Fruit fly (Drosophila melanogaster) whole organism, larva: ENCODE data around the gene CG31097.

Source experiments
- noc ChIP-seq: fragments of 200-800 bp; sonication (Bioruptor generic); optimal IDR thresholded peaks from 3 replicates; lab custom pipeline; 2019; ENCODE audit warnings: missing biosample characterization, mild to moderate bottlenecking, missing genetic modification characterization, moderate library complexity

CG31097 gene

DNA sequence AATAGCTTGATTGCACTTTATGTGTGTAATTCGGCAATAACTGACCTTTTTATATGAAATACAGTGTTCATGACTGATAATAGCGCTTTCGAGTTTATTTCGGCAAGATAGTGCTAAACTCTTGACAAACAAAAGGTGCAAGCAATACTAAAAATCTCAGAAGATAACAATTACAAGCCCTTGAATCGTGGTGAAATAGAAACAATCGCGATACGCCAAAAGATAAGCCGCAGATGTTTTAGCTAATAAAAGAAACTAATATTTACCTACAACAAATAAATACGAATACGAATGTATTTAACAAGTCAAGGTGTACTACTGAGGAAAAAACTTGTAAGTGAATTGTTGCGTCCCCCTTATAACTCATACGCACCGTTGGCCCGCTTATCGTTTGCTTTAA, 22.3 kb downstream of the CG31097 start:
- peak; percentile 48 for TF ChIP-seq noc (tag; lab: Kevin White, UChicago)

DNA sequence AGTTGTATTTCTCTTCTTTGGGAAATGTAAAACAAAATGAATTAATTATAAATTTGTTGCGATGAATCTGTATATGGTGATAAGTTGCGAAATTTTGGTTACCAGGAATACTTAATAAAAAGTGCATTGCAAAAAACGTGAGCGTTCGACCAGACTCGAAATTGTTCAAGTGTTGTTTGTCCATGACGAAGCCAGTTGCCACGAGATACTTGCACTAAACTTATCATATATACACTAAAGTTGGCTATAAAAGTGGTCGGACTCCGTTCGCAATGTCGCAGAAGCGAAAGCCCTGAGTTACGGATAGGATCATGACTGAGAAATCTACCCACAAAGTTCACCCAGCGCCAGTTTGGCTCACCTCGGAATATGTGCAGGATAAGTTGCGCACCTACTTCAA, 24.0 kb downstream of the CG31097 start, which contains the start of gene CG11878:
CG11878 (plus strand) TSS at position 301 of the 400 bp plus-strand sequence.
- TF ChIP-seq noc (tag; lab: Kevin White, UChicago): no peak

DNA sequence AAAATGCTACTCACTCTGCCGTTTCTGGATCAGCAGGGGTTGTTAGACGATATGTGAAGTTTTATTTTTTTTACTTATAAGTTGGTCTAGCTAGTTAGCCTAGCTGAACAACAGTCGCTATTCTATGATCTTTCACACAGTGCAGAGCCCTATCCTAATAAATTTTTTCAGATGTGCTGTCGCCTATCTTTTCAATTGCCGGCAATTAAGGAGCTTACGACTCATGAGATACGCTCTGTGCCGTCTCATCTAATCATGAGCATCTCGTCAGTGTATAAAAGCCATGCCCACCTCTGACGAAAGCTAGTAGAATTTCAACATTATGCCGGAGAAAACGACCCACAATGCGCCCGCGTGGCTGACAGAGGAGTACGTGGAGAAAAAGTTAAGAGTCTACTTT, 27.7 kb downstream of the CG31097 start, which contains the start of the genes CG11889 and CG11891:
CG11889 (plus strand) TSS at position 301 of the 400 bp plus-strand sequence.
CG11891 (plus strand) TSS at position 301 of the 400 bp plus-strand sequence.
- TF ChIP-seq noc (tag; lab: Kevin White, UChicago): peak; percentile 9

DNA sequence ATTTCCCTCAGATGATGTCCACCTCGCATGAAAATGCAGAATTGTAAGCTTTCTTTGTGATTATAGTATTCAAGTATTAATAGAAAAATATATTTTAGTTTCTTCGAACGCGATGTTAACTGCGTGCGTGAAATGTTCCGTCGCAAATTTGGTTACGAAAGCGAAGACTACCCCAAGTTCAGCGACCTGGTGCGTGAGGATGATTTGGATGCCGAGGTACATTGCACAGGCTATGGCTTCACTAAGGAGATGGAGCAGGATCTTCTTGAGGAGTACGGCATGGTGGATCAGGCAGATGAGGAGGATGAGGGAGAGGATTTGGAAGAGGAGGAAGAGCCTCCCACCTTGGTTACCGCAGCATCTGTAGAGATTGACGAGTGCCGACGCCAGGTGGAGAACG, 30.8 kb downstream of the CG31097 start:
- no peak for TF ChIP-seq noc (tag; lab: Kevin White, UChicago)

DNA sequence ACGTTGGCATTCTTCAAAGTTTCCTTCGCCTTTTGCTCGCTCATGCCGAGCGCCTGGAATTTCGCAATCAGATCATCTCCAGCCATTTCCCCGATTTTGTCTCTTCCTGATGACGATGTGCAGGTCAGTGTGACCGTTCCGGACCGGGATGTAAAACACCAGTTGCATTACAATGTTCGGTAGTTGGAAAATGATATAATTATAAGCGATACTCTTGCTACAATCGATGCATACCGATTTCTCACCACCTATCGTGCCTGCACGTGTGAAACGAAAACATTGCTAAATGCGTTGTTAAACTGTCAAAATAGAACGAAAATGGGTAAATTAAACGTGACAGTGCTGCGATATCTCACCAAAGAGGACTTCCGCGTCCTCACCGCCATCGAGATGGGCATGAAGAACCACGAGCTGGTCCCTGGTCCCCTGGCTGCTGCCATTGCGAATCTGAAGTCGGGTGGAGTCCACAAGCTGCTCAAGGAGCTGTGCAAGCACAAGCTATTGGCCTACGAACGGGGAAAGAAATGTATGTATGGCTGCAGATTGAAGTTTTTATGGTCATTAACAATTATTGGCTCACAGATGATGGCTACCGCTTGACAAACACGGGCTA, 31.9 kb downstream of the CG31097 start, which contains the start of the genes GlnRS and RIOK2:
GlnRS (minus strand) TSS at position 133 of the 613 bp plus-strand sequence.
RIOK2 (plus strand) TSS at position 256 of the 613 bp plus-strand sequence.
- peak; percentile 5 for TF ChIP-seq noc (tag; lab: Kevin White, UChicago)

DNA sequence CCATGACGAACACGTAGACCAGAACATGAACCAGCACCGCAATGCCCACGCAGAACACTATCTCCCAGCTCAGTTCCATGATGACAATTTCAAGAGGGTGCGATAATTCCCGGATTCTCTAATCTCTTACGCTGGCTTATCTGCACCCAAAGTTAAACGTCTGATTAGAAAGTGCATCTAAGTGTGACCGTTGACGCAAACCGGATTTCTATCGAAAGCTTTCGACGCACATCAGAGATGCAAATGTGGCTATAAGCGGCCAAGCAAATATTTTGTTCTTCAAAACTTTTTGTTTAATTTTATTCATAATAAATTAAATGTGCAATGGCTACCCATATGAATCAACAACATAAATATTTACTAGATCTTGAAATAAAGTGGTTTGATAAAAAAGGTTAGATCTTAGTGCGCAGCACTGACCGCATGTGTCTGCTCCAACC, 35.2 kb downstream of the CG31097 start, which contains the start of the genes Kdsr and CG11858:
Kdsr (minus strand) TSS at position 177 of the 440 bp plus-strand sequence.
CG11858 (plus strand) TSS at position 420 of the 440 bp plus-strand sequence.
- peak; percentile 79 for TF ChIP-seq noc (tag; lab: Kevin White, UChicago)

DNA sequence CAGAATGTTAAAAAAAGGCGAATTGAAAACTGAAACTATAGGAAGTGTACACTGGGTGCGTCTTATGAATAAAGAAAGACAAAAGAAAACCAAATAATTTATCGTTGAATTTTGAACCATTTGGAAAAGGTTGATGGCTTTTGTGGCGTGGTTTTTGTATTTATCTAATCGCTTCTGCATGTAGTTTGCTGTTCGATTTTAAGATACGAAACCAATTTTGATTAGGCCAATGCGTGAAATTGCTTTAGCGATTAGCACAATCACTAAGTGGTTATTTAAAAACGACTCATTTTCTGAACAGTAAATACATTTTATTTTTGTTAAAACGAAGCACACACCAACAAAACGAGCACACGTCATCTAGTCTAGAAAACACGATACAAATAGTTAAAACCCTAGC, 36.9 kb downstream of the CG31097 start:
- TF ChIP-seq noc (tag; lab: Kevin White, UChicago): no peak

DNA sequence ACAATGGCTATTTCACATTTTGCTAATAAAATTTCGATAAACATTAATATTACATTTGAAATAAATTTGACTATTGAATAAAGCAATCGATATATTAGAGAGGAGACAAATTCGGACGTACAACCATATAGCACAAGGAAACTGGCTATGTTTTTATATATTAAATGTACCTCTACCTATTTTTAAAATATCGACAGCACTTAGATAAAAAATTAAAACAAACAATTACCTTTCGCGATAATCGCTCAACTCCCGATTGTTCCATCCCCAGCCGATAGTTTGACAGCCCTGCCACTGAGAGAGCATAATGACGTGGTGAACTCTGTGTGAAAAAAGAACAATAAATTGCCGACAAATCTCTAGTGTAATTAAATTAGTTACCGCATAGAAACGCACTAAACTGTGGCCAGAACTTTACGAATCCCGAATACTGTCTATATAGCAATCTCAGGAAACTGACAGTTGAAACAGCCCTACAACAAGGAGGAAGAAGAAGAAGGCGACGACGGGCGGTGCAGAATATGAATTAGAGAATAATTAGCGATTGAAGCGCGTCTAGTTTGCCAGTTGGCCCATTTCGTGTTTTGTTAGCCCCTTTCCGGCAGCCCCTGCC, 38.8 kb downstream of the CG31097 start, which contains the start of gene CG11857:
CG11857 (plus strand) TSS at position 271 of the 613 bp plus-strand sequence.
- peak; percentile 95 for TF ChIP-seq noc (tag; lab: Kevin White, UChicago)

DNA sequence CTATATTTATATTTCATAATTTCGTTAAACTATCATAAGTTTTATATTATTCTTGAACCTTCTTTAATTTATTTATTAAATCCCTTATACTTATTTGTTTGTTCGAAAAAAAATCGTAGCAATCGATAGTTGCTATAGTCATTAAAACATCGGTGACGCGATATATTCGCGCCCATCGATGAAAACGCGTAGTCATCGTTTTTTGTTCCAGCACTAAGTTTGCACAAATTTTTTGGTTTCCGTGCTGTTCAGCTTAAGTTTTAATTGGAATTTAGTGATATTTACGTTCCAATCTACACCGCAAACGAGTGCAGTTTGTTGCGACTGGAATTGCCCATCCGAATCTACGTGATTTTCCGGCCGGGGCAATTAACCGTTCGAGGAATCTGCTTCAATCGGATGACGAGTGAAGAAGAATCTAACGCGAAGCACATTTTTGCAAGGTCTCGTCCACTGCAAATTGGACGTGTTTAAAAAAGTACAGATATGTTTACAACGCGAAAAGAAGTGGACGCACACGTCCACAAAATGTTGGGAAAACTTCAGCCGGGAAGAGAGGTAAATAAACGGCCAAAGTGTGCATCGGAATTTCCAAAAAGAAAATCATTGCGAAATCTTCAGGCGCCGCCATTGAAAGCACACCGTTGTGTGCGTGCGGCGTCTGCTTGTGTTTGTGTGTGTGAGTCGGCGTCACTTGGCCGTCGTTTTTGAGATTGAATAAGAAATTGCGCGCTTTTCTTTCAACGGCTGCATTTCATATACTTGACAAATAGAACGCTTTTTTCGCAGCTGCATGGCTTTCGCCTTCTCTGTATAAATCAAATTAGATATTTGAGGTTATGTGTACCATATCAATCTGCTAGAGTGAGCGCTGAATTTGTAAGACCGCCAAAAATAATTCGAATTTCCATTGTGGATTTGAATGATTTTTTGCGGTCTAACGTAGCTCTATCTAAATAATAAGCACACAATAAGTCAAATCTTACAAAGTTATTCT, 48.1 kb downstream of the CG31097 start, which contains the start of gene Nup358:
Nup358 (plus strand) TSS at position 204 of the 997 bp plus-strand sequence.
- no peak for TF ChIP-seq noc (tag; lab: Kevin White, UChicago)

DNA sequence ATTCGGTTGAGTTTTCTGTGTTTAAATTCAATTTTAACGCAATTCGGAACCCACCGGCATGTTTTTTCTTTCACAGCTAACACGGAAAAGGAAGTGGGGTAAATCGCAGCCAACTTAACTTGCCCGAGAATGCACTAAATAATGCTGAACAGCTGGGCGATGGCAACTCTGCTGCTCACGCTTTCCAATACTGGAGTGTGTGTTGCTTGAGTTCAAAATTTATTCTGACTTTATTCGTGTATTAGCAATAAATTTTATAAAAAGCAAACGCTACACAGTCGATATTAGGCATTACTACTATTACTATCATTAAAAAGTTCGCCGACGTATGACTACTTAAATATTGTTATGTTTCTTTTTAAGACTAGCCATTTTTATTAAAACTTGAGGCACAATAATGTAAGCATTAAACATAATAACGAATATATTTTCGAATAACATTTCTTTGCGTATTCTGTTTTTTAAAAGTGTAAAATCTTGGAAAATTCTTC, 50.2 kb downstream of the CG31097 start, which contains the start of the genes RpS27 and Nup37:
RpS27 (minus strand) TSS at position 136 of the 491 bp plus-strand sequence.
Nup37 (plus strand) TSS at position 280 of the 491 bp plus-strand sequence.
- TF ChIP-seq noc (tag; lab: Kevin White, UChicago): peak; percentile 86
